Worm (Caenorhabditis elegans) whole organism, young adult: ENCODE data around the gene ckb-2.

Experiments
- D2030.7 ChIP-seq: fragments of 200-800 bp; sonication (Bioruptor generic); IDR thresholded peaks from 2 replicates; pipeline ENCODE4 v1.3.6; 2022; ENCODE audit warnings: missing genetic modification reagents, missing genetic modification characterization, missing compliant biosample characterization
- F37B4.10 ChIP-seq: fragments of 200-800 bp; sonication (Bioruptor generic); IDR thresholded peaks from 2 replicates; pipeline ENCODE4 v1.3.6; 2022; ENCODE audit warnings: missing genetic modification characterization, missing compliant biosample characterization
- akir-1 ChIP-seq: fragments of 200-800 bp; sonication (Bioruptor generic); optimal IDR thresholded peaks from 2 replicates; lab custom pipeline; 2018; ENCODE audit warnings: mild to moderate bottlenecking, missing genetic modification characterization, moderate library complexity, missing compliant biosample characterization
- ama-1 ChIP-seq, 3 experiments: fragments of 150-350 bp in 1 of 3; sonication (generic microtip) in 2 of 3; optimal IDR thresholded peaks; 2 replicates each; lab custom pipeline; 2014 to 2018; ENCODE audit warnings: missing biosample characterization in 2 of 3, missing genetic modification characterization in 2 of 3, missing genetic modification reagents in 2 of 3
- madf-8 ChIP-seq: fragments of 200-800 bp; sonication (Bioruptor generic); conservative IDR thresholded peaks from 2 replicates; pipeline ENCODE4 v1.3.6; 2022; ENCODE audit warnings: missing genetic modification reagents, missing genetic modification characterization, missing compliant biosample characterization
- mcd-1 ChIP-seq: fragments of 200-800 bp; sonication (Bioruptor generic); IDR thresholded peaks from 2 replicates; pipeline ENCODE4 v1.3.6; 2022; ENCODE audit warnings: missing genetic modification reagents, missing genetic modification characterization, missing compliant biosample characterization
- mxl-1 ChIP-seq: sonication (generic microtip); optimal IDR thresholded peaks from 2 replicates; lab custom pipeline; 2016; ENCODE audit warnings: missing genetic modification characterization, missing compliant biosample characterization
- nhr-80 ChIP-seq: sonication (generic microtip); optimal IDR thresholded peaks from 2 replicates; lab custom pipeline; 2016; ENCODE audit warnings: missing genetic modification characterization, missing compliant biosample characterization
- snpc-1.3 ChIP-seq: sonication (generic microtip); optimal IDR thresholded peaks from 2 replicates; lab custom pipeline; 2017; ENCODE audit warnings: missing genetic modification characterization, mild to moderate bottlenecking, missing compliant biosample characterization, antibody characterized with exemption, moderate library complexity, missing genotype, missing genetic modification reagents; ENCODE audit not compliant: insufficient read depth
- snpc-4 ChIP-seq, 5 experiments: fragments of 150-350 bp in 1 of 5; sonication (generic microtip) in 4 of 5; optimal IDR thresholded peaks; 2 replicates each; lab custom pipeline; 2014 to 2018; ENCODE audit warnings: missing genetic modification characterization in 5 of 5, missing biosample characterization in 3 of 5, antibody characterized with exemption in 2 of 5, mild to moderate bottlenecking in 2 of 5, missing compliant biosample characterization in 2 of 5, missing genotype in 2 of 5, moderate library complexity in 2 of 5, missing genetic modification reagents in 1 of 5
- unc-130 ChIP-seq: sonication (generic microtip); optimal IDR thresholded peaks from 2 replicates; lab custom pipeline; 2016; ENCODE audit warnings: missing genetic modification reagents, missing genetic modification characterization, missing compliant biosample characterization

ce11 chrIII:4390421-4390820 lies 22.7 kb downstream of the ckb-2 start:
- TF ChIP-seq ama-1 (optimal IDR thresholded peaks at IDR 0.05; lab: Kevin White, UChicago) (no peak), ama-1 (GFP tag; optimal IDR thresholded peaks at IDR 0.05; lab: Kevin White, UChicago) (no peak), akir-1 (GFP tag; lab: Kevin White, UChicago) (no peak), mxl-1 (tag; lab: Kevin White, UChicago) (no peak), madf-8 (GFP tag; lab: Robert Waterston, UW) (no peak), F37B4.10 (GFP tag; lab: Robert Waterston, UW) (no peak), D2030.7 (GFP tag; lab: Robert Waterston, UW) (no peak), snpc-4 (GFP tag; optimal IDR thresholded peaks at IDR 0.05; lab: Kevin White, UChicago) (no peak), snpc-4 (tag; optimal IDR thresholded peaks at IDR 0.05; lab: Kevin White, UChicago) (no peak), snpc-1.3 (tag; lab: Kevin White, UChicago) (no peak), nhr-80 (tag; lab: Kevin White, UChicago) (no peak), unc-130 (no peak), mcd-1 (GFP tag; lab: Robert Waterston, UW) (no peak)
